Worm (Caenorhabditis elegans) whole organism, L2 larva: Measurements from ENCODE around the gene F16B3.2.

Source experiments
- F13H6.1 ChIP-seq: sonication (generic microtip); optimal IDR thresholded peaks from 2 replicates; lab custom pipeline; 2016; ENCODE audit warnings: missing genetic modification characterization, missing compliant biosample characterization
- aly-2 ChIP-seq: fragments of 150-350 bp; optimal IDR thresholded peaks from 2 replicates; lab custom pipeline; 2014; ENCODE audit warnings: missing biosample characterization, missing genetic modification characterization
- ama-1 ChIP-seq: fragments of 150-350 bp; optimal IDR thresholded peaks from 2 replicates; lab custom pipeline; 2018; ENCODE audit warnings: inconsistent platforms
- elt-3 ChIP-seq: sonication (generic microtip); optimal IDR thresholded peaks from 2 replicates; lab custom pipeline; 2017; ENCODE audit warnings: missing biosample characterization, missing genetic modification characterization
- mab-5 ChIP-seq: fragments of 150-350 bp; optimal IDR thresholded peaks from 2 replicates; lab custom pipeline; 2014; ENCODE audit warnings: missing biosample characterization, missing genetic modification characterization
- skn-1 ChIP-seq: sonication (generic microtip); optimal IDR thresholded peaks from 2 replicates; lab custom pipeline; 2017; ENCODE audit warnings: missing biosample characterization, missing genetic modification characterization
- sma-9 ChIP-seq, 2 experiments: fragments of 150-350 bp in 1 of 2; sonication (generic microtip) in 1 of 2; optimal IDR thresholded peaks; 2 replicates each; lab custom pipeline; 2014 to 2016; ENCODE audit warnings: missing genetic modification characterization in 2 of 2, mild to moderate bottlenecking in 1 of 2, missing biosample characterization in 1 of 2, missing compliant biosample characterization in 1 of 2, missing genetic modification reagents in 1 of 2, moderate library complexity in 1 of 2

DNA sequence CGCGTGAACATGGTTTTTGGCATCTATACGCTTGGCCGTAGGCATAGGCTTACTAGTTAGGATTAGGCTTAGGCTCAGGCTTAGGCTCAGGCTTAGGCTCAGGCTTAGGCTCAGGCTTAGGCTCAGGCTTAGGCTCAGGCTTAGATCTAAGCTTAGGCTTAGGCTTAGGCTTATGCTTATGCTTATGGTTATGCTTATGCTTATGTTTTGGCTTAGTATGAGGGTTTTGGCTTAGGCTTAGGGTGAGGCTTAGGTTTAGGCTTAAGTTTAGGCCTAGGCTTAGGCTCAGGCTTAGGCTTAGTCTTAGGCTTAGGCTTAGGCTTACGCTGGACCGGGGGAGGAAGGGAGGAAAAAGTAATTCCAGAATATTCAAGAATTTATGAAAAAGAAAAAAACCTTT lies 9.1 kb upstream of the F16B3.2 start:
- TF ChIP-seq elt-3 (tag; lab: Kevin White, UChicago) = no peak
- TF ChIP-seq mab-5 (tag; lab: Kevin White, UChicago) = no peak
- TF ChIP-seq F13H6.1 (tag; lab: Kevin White, UChicago) = no peak
- TF ChIP-seq ama-1 (lab: Kevin White, UChicago) = no peak
- no peak for TF ChIP-seq sma-9 (GFP tag; optimal IDR thresholded peaks at IDR 0.05; lab: Kevin White, UChicago)
- no peak for TF ChIP-seq sma-9 (tag; optimal IDR thresholded peaks at IDR 0.05; lab: Kevin White, UChicago)
- TF ChIP-seq aly-2 = no peak
- TF ChIP-seq skn-1 (tag; lab: Kevin White, UChicago) = no peak
